Fruit fly (Drosophila melanogaster): Measurements from ENCODE around the gene Corp.
A peak's percentile ranks its signal among the peaks of the same experiment; 100 is the strongest.

Corp gene

dm6 chrX:8229918-8230699, 41.1 kb downstream of the Corp start (continued):
- TF ChIP-seq CG3407 (GFP tag; optimal IDR thresholded peaks at IDR 0.05), result peak; percentile 80
- TF ChIP-seq GATAe (GFP tag; conservative IDR thresholded peaks at IDR 0.05), result 0 out of 2 replicates have a peak, but pooled peaks have one; percentile 19
- TF ChIP-seq CG10267 (tag; optimal IDR thresholded peaks at IDR 0.05), result peak; percentile 19
- TF ChIP-seq Oli (tag; optimal IDR thresholded peaks at IDR 0.05), result no peak
- peak; percentile 46 for TF ChIP-seq CG12236 (GFP tag; optimal IDR thresholded peaks at IDR 0.05)
- no peak for TF ChIP-seq vnd (GFP tag; IDR thresholded peaks at IDR 0.05; ENCODE audit: partially characterized antibody)
- TF ChIP-seq ci (GFP tag; IDR thresholded peaks at IDR 0.05), result peak; percentile 75
- no peak for TF ChIP-seq Ssrp (tag; optimal IDR thresholded peaks at IDR 0.05)
- no peak for TF ChIP-seq nmo (GFP tag; optimal IDR thresholded peaks at IDR 0.05)
- no peak for TF ChIP-seq ato (GFP tag; IDR thresholded peaks at IDR 0.05; ENCODE audit: partially characterized antibody)
- peak; percentile 39 for TF ChIP-seq Spps (tag; optimal IDR thresholded peaks at IDR 0.05)
- TF ChIP-seq CG16813 (GFP tag; IDR thresholded peaks at IDR 0.05; ENCODE audit: partially characterized antibody), result no peak
- TF ChIP-seq Vsx1 (GFP tag; optimal IDR thresholded peaks at IDR 0.05), result peak; percentile 77
- 0 out of 2 replicates have a peak, but pooled peaks have one; percentile 42 for TF ChIP-seq ara (GFP tag; IDR thresholded peaks at IDR 0.05)
- TF ChIP-seq stwl (tag; optimal IDR thresholded peaks at IDR 0.05), result peak; percentile 65
- no peak for TF ChIP-seq tll (GFP tag; optimal IDR thresholded peaks at IDR 0.05)
- no peak for TF ChIP-seq Tbp (GFP tag; optimal IDR thresholded peaks at IDR 0.05)
- peak; percentile 0 for TF ChIP-seq CG15269 (tag; optimal IDR thresholded peaks at IDR 0.05)
- no peak for TF ChIP-seq prd (optimal IDR thresholded peaks at IDR 0.05)
- 0 out of 3 replicates have a peak, but pooled peaks have one; percentile 20 for TF ChIP-seq prd (GFP tag; IDR thresholded peaks at IDR 0.05)
- TF ChIP-seq da (GFP tag; optimal IDR thresholded peaks at IDR 0.05), result no peak
- TF ChIP-seq CG11696 (GFP tag; IDR thresholded peaks at IDR 0.05), result 0 out of 2 replicates have a peak, but pooled peaks have one; percentile 8
- TF ChIP-seq Deaf1 (tag; optimal IDR thresholded peaks at IDR 0.05), result no peak
- no peak for TF ChIP-seq CG42726 (GFP tag; IDR thresholded peaks at IDR 0.05; ENCODE audit: partially characterized antibody)
- TF ChIP-seq CG4282 (GFP tag; optimal IDR thresholded peaks at IDR 0.05), result no peak
- peak; percentile 32 for TF ChIP-seq CG2116 (GFP tag; optimal IDR thresholded peaks at IDR 0.05)
- TF ChIP-seq phol (tag; optimal IDR thresholded peaks at IDR 0.05), result no peak
- no peak for TF ChIP-seq shn (GFP tag; optimal IDR thresholded peaks at IDR 0.05)
- TF ChIP-seq Nf-YA (GFP tag; IDR thresholded peaks at IDR 0.05), result peak; percentile 38; the same call in 1 of the 2 replicates
- TF ChIP-seq MBD-R2 (GFP tag; IDR thresholded peaks at IDR 0.05), result no peak
- TF ChIP-seq cato (GFP tag; optimal IDR thresholded peaks at IDR 0.05; ENCODE audit: borderline replicate concordance), result no peak
- no peak for TF ChIP-seq croc (GFP tag; conservative IDR thresholded peaks at IDR 0.05)
- TF ChIP-seq bbx (GFP tag; IDR thresholded peaks at IDR 0.05; ENCODE audit: partially characterized antibody), result no peak
- no peak for TF ChIP-seq gfzf (GFP tag; optimal IDR thresholded peaks at IDR 0.05)
- peak; percentile 78 for TF ChIP-seq CG2202 (tag; optimal IDR thresholded peaks at IDR 0.05)
- TF ChIP-seq zfh1 (GFP tag; IDR thresholded peaks at IDR 0.05), result 0 out of 3 replicates have a peak, but pooled peaks have one; percentile 32
- TF ChIP-seq Mes4 (GFP tag; optimal IDR thresholded peaks at IDR 0.05), result peak; percentile 29
- no peak for TF ChIP-seq Myb (GFP tag; optimal IDR thresholded peaks at IDR 0.05)
- TF ChIP-seq Ada2b (GFP tag; IDR thresholded peaks at IDR 0.05), result no peak
- TF ChIP-seq Fer2 (tag; optimal IDR thresholded peaks at IDR 0.05), result no peak
- TF ChIP-seq Poxn (GFP tag; IDR thresholded peaks at IDR 0.05), result no peak
- no peak for TF ChIP-seq vfl (GFP tag; optimal IDR thresholded peaks at IDR 0.05)
- TF ChIP-seq CG30020 (tag; optimal IDR thresholded peaks at IDR 0.05), result no peak
- TF ChIP-seq CG8281 (tag; optimal IDR thresholded peaks at IDR 0.05), result peak; percentile 18
- no peak for TF ChIP-seq fu2 (GFP tag; optimal IDR thresholded peaks at IDR 0.05)
- peak in 1 of 3 experiments; percentile 45 for TF ChIP-seq lola (GFP tag; optimal IDR thresholded peaks at IDR 0.05)
- no peak for TF ChIP-seq corto (GFP tag; optimal IDR thresholded peaks at IDR 0.05)
- peak; percentile 61 for TF ChIP-seq bab2 (GFP tag; optimal IDR thresholded peaks at IDR 0.05)
